Worm (Caenorhabditis elegans) whole organism, L2 larva: ENCODE measurements around the gene K08E4.7.

ENCODE experiments used
- aly-2 ChIP-seq: fragments of 150-350 bp; optimal IDR thresholded peaks from 2 replicates; lab custom pipeline; 2014; ENCODE audit warnings: missing biosample characterization, missing genetic modification characterization
- ceh-82 ChIP-seq: fragments of 150-350 bp; optimal IDR thresholded peaks from 2 replicates; lab custom pipeline; 2014; ENCODE audit warnings: missing biosample characterization, missing genetic modification characterization
- elt-1 ChIP-seq: fragments of 150-350 bp; optimal IDR thresholded peaks from 2 replicates; lab custom pipeline; 2014; ENCODE audit warnings: missing biosample characterization, missing genetic modification characterization
- fos-1 ChIP-seq: fragments of 150-350 bp; optimal IDR thresholded peaks from 2 replicates; lab custom pipeline; 2014; ENCODE audit warnings: missing biosample characterization, missing genetic modification characterization
- lsy-2 ChIP-seq, 2 experiments: fragments of 150-350 bp in 1 of 2; sonication (generic microtip) in 1 of 2; optimal IDR thresholded peaks; 2 replicates each; lab custom pipeline; 2014 to 2017; ENCODE audit warnings: missing biosample characterization in 2 of 2, missing genetic modification characterization in 2 of 2
- mbf-1 ChIP-seq: sonication (generic microtip); optimal IDR thresholded peaks from 2 replicates; lab custom pipeline; 2017; ENCODE audit warnings: missing biosample characterization, missing genetic modification characterization
- nhr-129 ChIP-seq: fragments of 150-350 bp; optimal IDR thresholded peaks from 2 replicates; lab custom pipeline; 2014; ENCODE audit warnings: missing biosample characterization, missing genetic modification characterization
- nhr-23 ChIP-seq: fragments of 150-350 bp; optimal IDR thresholded peaks from 2 replicates; lab custom pipeline; 2014; ENCODE audit warnings: missing biosample characterization, missing genetic modification reagents, missing genetic modification characterization
- unc-39 ChIP-seq: fragments of 150-350 bp; optimal IDR thresholded peaks from 2 replicates; lab custom pipeline; 2014; ENCODE audit warnings: missing biosample characterization, missing genetic modification characterization
- unc-62 ChIP-seq: fragments of 150-350 bp; optimal IDR thresholded peaks from 2 replicates; lab custom pipeline; 2014; ENCODE audit warnings: missing biosample characterization, missing genetic modification reagents, missing genetic modification characterization
- zag-1 ChIP-seq: fragments of 150-350 bp; optimal IDR thresholded peaks from 2 replicates; lab custom pipeline; 2014; ENCODE audit warnings: missing biosample characterization, missing genetic modification characterization
- ztf-11 ChIP-seq: sonication (generic microtip); optimal IDR thresholded peaks from 2 replicates; lab custom pipeline; 2017; ENCODE audit warnings: missing biosample characterization, missing genetic modification characterization

DNA sequence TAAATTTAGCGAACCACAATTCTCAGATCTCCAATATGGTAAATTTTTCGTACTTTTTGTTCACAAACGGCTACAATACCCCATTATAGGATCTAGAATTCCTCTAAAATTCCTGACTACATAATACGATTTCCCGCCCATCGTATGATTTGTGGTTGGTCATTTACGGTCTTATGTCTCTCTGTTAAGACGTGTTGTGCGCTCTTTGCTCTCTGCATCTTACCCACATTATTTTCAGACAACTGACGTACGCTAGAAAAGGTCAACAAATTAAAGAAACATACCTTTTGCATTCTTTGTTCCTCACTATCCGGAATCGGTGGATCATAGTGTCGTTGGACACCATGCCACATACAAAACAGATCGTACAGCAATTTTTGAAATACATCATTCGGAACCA is 32.5 kb upstream of the K08E4.7 start:
- TF ChIP-seq aly-2 (tag; lab: Kevin White, UChicago) (no peak), unc-62 (GFP tag; lab: Kevin White, UChicago) (no peak), ztf-11 (tag; lab: Kevin White, UChicago) (no peak), nhr-23 (no peak), zag-1 (tag; lab: Kevin White, UChicago) (no peak), ceh-82 (no peak), elt-1 (tag; lab: Kevin White, UChicago) (no peak), nhr-129 (tag; lab: Kevin White, UChicago) (peak; percentile 61), unc-39 (tag; lab: Kevin White, UChicago) (no peak), fos-1 (tag; lab: Kevin White, UChicago) (peak; percentile 16), lsy-2 (tag; optimal IDR thresholded peaks at IDR 0.05; lab: Kevin White, UChicago) (no peak), mbf-1 (no peak)
